Fruit fly (Drosophila melanogaster) whole organism, wandering third instar larva: ENCODE results near the gene CG7646.

Experiments
- Abd-B ChIP-seq: fragments of >200 bp; optimal IDR thresholded peaks from 2 replicates; lab custom pipeline; 2017; ENCODE audit warnings: missing biosample characterization, missing genetic modification characterization
- CG32264 ChIP-seq: fragments of 200-800 bp; sonication (Bioruptor generic); optimal IDR thresholded peaks from 2 replicates; lab custom pipeline; 2016; ENCODE audit warnings: missing biosample characterization, missing genetic modification characterization
- CG9705 ChIP-seq: fragments of 200-800 bp; sonication (Bioruptor generic); optimal IDR thresholded peaks from 2 replicates; lab custom pipeline; 2018; ENCODE audit warnings: missing biosample characterization, mild to moderate bottlenecking, missing genetic modification characterization
- CrebA ChIP-seq: fragments of 200-800 bp; sonication (Bioruptor generic); optimal IDR thresholded peaks from 2 replicates; lab custom pipeline; 2016; ENCODE audit warnings: missing biosample characterization, mild to moderate bottlenecking, missing genetic modification characterization, borderline replicate concordance
- Dfd ChIP-seq: fragments of >200 bp; optimal IDR thresholded peaks from 2 replicates; lab custom pipeline; 2017; ENCODE audit warnings: missing biosample characterization, missing genetic modification characterization
- Dif ChIP-seq: fragments of 200-275, 200-300 bp; sonication (Bioruptor generic); optimal IDR thresholded peaks from 2 replicates; lab custom pipeline; 2018; ENCODE audit warnings: missing biosample characterization, missing genetic modification characterization; ENCODE audit not compliant: partially characterized antibody
- GATAd ChIP-seq: sonication (Bioruptor generic); optimal IDR thresholded peaks from 2 replicates; lab custom pipeline; 2016; ENCODE audit warnings: missing biosample characterization, missing genetic modification characterization
- HLH106 ChIP-seq: fragments of 200-800 bp; optimal IDR thresholded peaks from 3 replicates; lab custom pipeline; 2019; ENCODE audit warnings: missing biosample characterization, mild to moderate bottlenecking, missing genetic modification characterization, moderate library complexity
- Hnf4 ChIP-seq: fragments of 200-800 bp; sonication (Bioruptor generic); optimal IDR thresholded peaks from 2 replicates; lab custom pipeline; 2016; ENCODE audit warnings: missing biosample characterization, mild to moderate bottlenecking, missing genetic modification characterization
- Hr78 ChIP-seq: fragments of >200 bp; optimal IDR thresholded peaks from 2 replicates; lab custom pipeline; 2017; ENCODE audit warnings: missing biosample characterization, missing genetic modification characterization
- Hr83 ChIP-seq: fragments of 200-300 bp; sonication (Bioruptor generic); optimal IDR thresholded peaks from 2 replicates; lab custom pipeline; 2016; ENCODE audit warnings: missing biosample characterization, mild to moderate bottlenecking, missing genetic modification characterization, moderate library complexity; ENCODE audit not compliant: poor library complexity, severe bottlenecking
- Jra ChIP-seq: sonication (Bioruptor generic); optimal IDR thresholded peaks from 2 replicates; lab custom pipeline; 2016; ENCODE audit warnings: missing biosample characterization, missing genetic modification characterization
- Mio ChIP-seq: sonication (Bioruptor generic); optimal IDR thresholded peaks from 2 replicates; lab custom pipeline; 2016; ENCODE audit warnings: missing biosample characterization, missing genetic modification characterization
- Myc ChIP-seq: fragments of >200 bp; optimal IDR thresholded peaks from 2 replicates; lab custom pipeline; 2017
- N ChIP-seq: fragments of >200 bp; optimal IDR thresholded peaks from 2 replicates; lab custom pipeline; 2018; ENCODE audit warnings: missing biosample characterization, missing external identifiers, missing genetic modification characterization
- OdsH ChIP-seq: fragments of 200-800 bp; sonication (Bioruptor generic); optimal IDR thresholded peaks from 2 replicates; lab custom pipeline; 2016; ENCODE audit warnings: missing biosample characterization, mild to moderate bottlenecking, missing genetic modification characterization
- Rel ChIP-seq, 2 experiments: fragments of 200-800 bp; sonication (Bioruptor generic) in 1 of 2; optimal IDR thresholded peaks; 2 replicates in 1 of 2; 3 replicates in 1 of 2; lab custom pipeline; 2016 to 2019; ENCODE audit warnings: mild to moderate bottlenecking in 2 of 2, missing biosample characterization in 2 of 2, missing genetic modification characterization in 2 of 2, moderate library complexity in 1 of 2
- Sp1 ChIP-seq: fragments of 200-800 bp; sonication (Bioruptor generic); optimal IDR thresholded peaks from 3 replicates; lab custom pipeline; 2019; ENCODE audit warnings: missing biosample characterization, mild to moderate bottlenecking, missing genetic modification characterization, moderate library complexity
- Vsx2 ChIP-seq: fragments of 200-300, 225-300 bp; sonication (Bioruptor generic); optimal IDR thresholded peaks from 2 replicates; lab custom pipeline; 2018; ENCODE audit warnings: missing biosample characterization, missing genetic modification characterization; ENCODE audit not compliant: partially characterized antibody
- br ChIP-seq: fragments of 200-800 bp; sonication (Bioruptor generic); optimal IDR thresholded peaks from 2 replicates; lab custom pipeline; 2016; ENCODE audit warnings: missing biosample characterization, missing genetic modification characterization
- brk ChIP-seq: fragments of 200-800 bp; sonication (Bioruptor generic); optimal IDR thresholded peaks from 2 replicates; lab custom pipeline; 2016; ENCODE audit warnings: missing biosample characterization, mild to moderate bottlenecking, missing genetic modification characterization
- dl ChIP-seq, 2 experiments: fragments of 175-275, 200-275 bp in 1 of 2; fragments of 200-275 bp in 1 of 2; sonication (Bioruptor generic); optimal IDR thresholded peaks; lab custom pipeline; 2018; ENCODE audit warnings: mild to moderate bottlenecking in 2 of 2, missing biosample characterization in 2 of 2, missing genetic modification characterization in 2 of 2, moderate library complexity in 2 of 2; ENCODE audit not compliant: partially characterized antibody in 2 of 2, insufficient read depth in 1 of 2
- dmrt93B ChIP-seq: fragments of 200-800 bp; sonication (Bioruptor generic); optimal IDR thresholded peaks from 2 replicates; lab custom pipeline; 2018; ENCODE audit warnings: missing biosample characterization, mild to moderate bottlenecking, missing genetic modification characterization
- dsf ChIP-seq: sonication (Bioruptor generic); optimal IDR thresholded peaks from 2 replicates; lab custom pipeline; 2016; ENCODE audit warnings: missing biosample characterization, missing genetic modification characterization, borderline replicate concordance
- ey ChIP-seq: fragments of 200-800 bp; sonication (Bioruptor generic); optimal IDR thresholded peaks from 2 replicates; lab custom pipeline; 2016; ENCODE audit warnings: missing biosample characterization, missing genetic modification characterization
- foxo ChIP-seq, 2 experiments: fragments of 200-800 bp; sonication (Bioruptor generic); optimal IDR thresholded peaks; 2 replicates in 1 of 2; 3 replicates in 1 of 2; lab custom pipeline; 2016 to 2017; ENCODE audit warnings: missing biosample characterization in 2 of 2, missing genetic modification characterization in 2 of 2
- fru ChIP-seq: fragments of 200-800 bp; sonication (Bioruptor generic); optimal IDR thresholded peaks from 3 replicates; lab custom pipeline; 2016; ENCODE audit warnings: missing biosample characterization, mild to moderate bottlenecking, missing genetic modification characterization
- h ChIP-seq: fragments of 200-800 bp; sonication (Bioruptor generic); optimal IDR thresholded peaks from 3 replicates; lab custom pipeline; 2016; ENCODE audit warnings: missing biosample characterization, mild to moderate bottlenecking, missing genetic modification characterization
- jim ChIP-seq: fragments of 175-275, 200-325 bp; sonication (Bioruptor generic); optimal IDR thresholded peaks from 2 replicates; lab custom pipeline; 2016; ENCODE audit warnings: missing biosample characterization, mild to moderate bottlenecking, missing genetic modification characterization
- lola ChIP-seq: fragments of >200 bp; optimal IDR thresholded peaks from 2 replicates; lab custom pipeline; 2017; ENCODE audit warnings: missing biosample characterization, missing genetic modification characterization
- pan ChIP-seq: fragments of >200 bp; optimal IDR thresholded peaks from 2 replicates; lab custom pipeline; 2017
- psq ChIP-seq: fragments of 200-800 bp; sonication (Bioruptor generic); optimal IDR thresholded peaks from 3 replicates; lab custom pipeline; 2017; ENCODE audit warnings: missing biosample characterization, mild to moderate bottlenecking, missing genetic modification characterization, moderate library complexity
- rgr ChIP-seq: fragments of 200-800 bp; sonication (Bioruptor generic); optimal IDR thresholded peaks from 3 replicates; lab custom pipeline; 2016; ENCODE audit warnings: missing biosample characterization, mild to moderate bottlenecking, missing genetic modification characterization
- sage ChIP-seq: fragments of 200-800 bp; sonication (Bioruptor generic); optimal IDR thresholded peaks from 2 replicates; lab custom pipeline; 2016; ENCODE audit warnings: missing biosample characterization, mild to moderate bottlenecking, missing genetic modification characterization
- sv ChIP-seq: fragments of 200-800 bp; sonication (Bioruptor generic); optimal IDR thresholded peaks from 3 replicates; lab custom pipeline; 2016; ENCODE audit warnings: missing biosample characterization, missing genetic modification characterization
- tai ChIP-seq: sonication (Bioruptor generic); optimal IDR thresholded peaks from 2 replicates; lab custom pipeline; 2016; ENCODE audit warnings: missing biosample characterization, missing genetic modification characterization
- usp ChIP-seq: fragments of >200 bp; optimal IDR thresholded peaks from 2 replicates; lab custom pipeline; 2017; ENCODE audit warnings: missing biosample characterization, missing genetic modification characterization
- woc ChIP-seq: sonication (Bioruptor generic); optimal IDR thresholded peaks from 2 replicates; lab custom pipeline; 2016; ENCODE audit warnings: missing biosample characterization, mild to moderate bottlenecking, missing genetic modification characterization

CG7646 gene

DNA sequence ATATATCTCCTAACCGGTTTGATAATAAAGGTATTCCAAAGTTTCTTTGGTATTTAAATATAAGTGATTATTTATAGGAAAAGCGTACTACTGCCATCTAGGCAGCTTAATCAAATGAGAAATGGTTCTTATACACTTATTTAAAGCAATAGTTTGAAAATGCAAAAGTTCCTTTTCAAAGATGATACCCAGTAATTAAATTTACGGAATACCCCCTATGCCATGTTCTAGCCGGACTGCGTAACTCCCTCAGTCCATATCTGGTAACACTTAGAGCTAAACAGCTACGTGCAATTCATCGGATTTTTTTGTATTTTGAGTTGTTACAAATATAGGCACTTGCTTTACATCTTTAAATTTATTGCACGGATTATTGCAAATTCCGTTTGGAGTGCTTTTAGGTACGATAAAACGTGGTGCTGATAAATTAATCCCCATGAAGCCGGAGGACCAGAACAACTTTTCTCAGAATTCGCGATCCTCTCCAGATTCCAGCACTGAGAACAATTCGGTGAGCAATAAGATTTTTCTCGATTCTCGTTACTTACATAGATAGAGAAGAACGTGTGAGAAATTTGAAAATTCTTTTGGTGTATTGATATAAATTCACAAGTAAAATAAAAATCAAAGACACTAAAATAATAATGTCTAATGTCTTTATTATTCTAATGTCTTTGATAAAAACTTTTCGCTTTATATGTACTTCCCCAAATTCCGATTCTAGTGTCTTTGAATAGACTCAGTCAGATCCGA lies 11.0 kb downstream of the CG7646 start, which contains the start of gene CG7668:
CG7668 (plus strand) TSS at position 255 of the 753 bp plus-strand sequence.
- TF ChIP-seq rgr (GFP tag; lab: Kevin White, UChicago) (peak; percentile 93), Dfd (GFP tag; lab: Kevin White, UChicago) (no peak), sv (peak; percentile 85), jim (no peak), pan (lab: Kevin White, UChicago) (peak; percentile 28), Rel (GFP tag; optimal IDR thresholded peaks at IDR 0.05; lab: Kevin White, UChicago) (peak; percentile 40), Rel (tag; optimal IDR thresholded peaks at IDR 0.05; lab: Kevin White, UChicago) (peak; percentile 80), OdsH (peak; percentile 90), foxo (GFP tag; optimal IDR thresholded peaks at IDR 0.05; lab: Kevin White, UChicago) (peak in 1 of 2 experiments; percentile 94), Dif (no peak), Sp1 (GFP tag; lab: Kevin White, UChicago) (peak; percentile 95), Jra (GFP tag; lab: Kevin White, UChicago) (peak; percentile 75), GATAd (GFP tag; lab: Kevin White, UChicago) (peak; percentile 37), Myc (lab: Kevin White, UChicago) (no peak), ey (GFP tag; lab: Kevin White, UChicago) (peak; percentile 88), CrebA (GFP tag; lab: Kevin White, UChicago) (peak; percentile 63), tai (GFP tag; lab: Kevin White, UChicago) (peak; percentile 75), Mio (GFP tag; lab: Kevin White, UChicago) (no peak), dsf (GFP tag; lab: Kevin White, UChicago) (peak; percentile 69), lola (no peak), dl (GFP tag; optimal IDR thresholded peaks at IDR 0.05; lab: Kevin White, UChicago; ENCODE audit: insufficient read depth in 1 of 2, partially characterized antibody in 2 of 2) (no peak), CG32264 (GFP tag; lab: Kevin White, UChicago) (peak; percentile 65), HLH106 (tag; lab: Kevin White, UChicago) (peak; percentile 95), woc (GFP tag; lab: Kevin White, UChicago) (peak; percentile 79), Vsx2 (no peak), br (peak; percentile 89), Abd-B (GFP tag; lab: Kevin White, UChicago) (no peak), psq (GFP tag; lab: Kevin White, UChicago) (peak; percentile 81), brk (GFP tag; lab: Kevin White, UChicago) (peak; percentile 86), Hr83 (peak; percentile 81), N (GFP tag; lab: Kevin White, UChicago) (no peak), Hr78 (GFP tag; lab: Kevin White, UChicago) (no peak), Hnf4 (GFP tag; lab: Kevin White, UChicago) (peak; percentile 87), sage (GFP tag; lab: Kevin White, UChicago) (peak; percentile 73), h (GFP tag; lab: Kevin White, UChicago) (peak; percentile 93), CG9705 (peak; percentile 89), fru (GFP tag; lab: Kevin White, UChicago) (peak; percentile 91), usp (no peak), dmrt93B (GFP tag; lab: Kevin White, UChicago) (peak; percentile 76)

DNA sequence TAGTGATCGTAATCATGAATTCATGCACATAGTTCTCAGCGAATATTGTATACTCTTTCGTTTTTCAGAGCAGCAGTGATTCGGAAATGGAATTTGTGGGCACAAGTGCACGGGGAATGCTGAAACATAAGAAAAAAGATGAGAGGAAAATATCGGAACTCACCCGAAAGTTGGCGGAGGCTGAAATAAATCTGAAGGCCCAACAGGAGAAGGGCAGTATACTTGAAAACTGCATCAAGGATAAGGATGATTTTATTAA lies 11.5 kb downstream of the CG7646 start:
- TF ChIP-seq usp (no peak), Jra (GFP tag; lab: Kevin White, UChicago) (no peak), GATAd (GFP tag; lab: Kevin White, UChicago) (no peak), foxo (GFP tag; optimal IDR thresholded peaks at IDR 0.05; lab: Kevin White, UChicago) (no peak), sage (GFP tag; lab: Kevin White, UChicago) (no peak), woc (GFP tag; lab: Kevin White, UChicago) (no peak), dl (GFP tag; optimal IDR thresholded peaks at IDR 0.05; lab: Kevin White, UChicago; ENCODE audit: insufficient read depth in 1 of 2, partially characterized antibody in 2 of 2) (no peak), tai (GFP tag; lab: Kevin White, UChicago) (no peak), br (no peak), Myc (lab: Kevin White, UChicago) (no peak), Vsx2 (no peak), rgr (GFP tag; lab: Kevin White, UChicago) (no peak), fru (GFP tag; lab: Kevin White, UChicago) (no peak), Mio (GFP tag; lab: Kevin White, UChicago) (no peak), h (GFP tag; lab: Kevin White, UChicago) (no peak)
